Fruit fly (Drosophila melanogaster) whole organism, adult: ENCODE measurements around the gene CG43102.

Experiments used
- CG14711 ChIP-seq: fragments of 200-800 bp; sonication (Bioruptor generic); optimal IDR thresholded peaks from 2 replicates; lab custom pipeline; 2018; ENCODE audit warnings: missing biosample characterization, mild to moderate bottlenecking, missing genetic modification characterization, moderate library complexity
- CG1620 ChIP-seq: fragments of 200-800 bp; sonication (Bioruptor generic); optimal IDR thresholded peaks from 2 replicates; lab custom pipeline; 2016; ENCODE audit warnings: missing biosample characterization, missing genetic modification characterization
- Clk ChIP-seq: fragments of 200-800 bp; sonication (Bioruptor generic); optimal IDR thresholded peaks from 2 replicates; lab custom pipeline; 2017; ENCODE audit warnings: missing biosample characterization, missing genetic modification characterization
- Hr96 ChIP-seq: fragments of 200-800 bp; sonication (Bioruptor generic); optimal IDR thresholded peaks from 2 replicates; lab custom pipeline; 2016; ENCODE audit warnings: missing biosample characterization, missing genetic modification characterization
- Mnt ChIP-seq: fragments of 200-800 bp; sonication (Bioruptor generic); optimal IDR thresholded peaks from 2 replicates; lab custom pipeline; 2016; ENCODE audit warnings: missing biosample characterization, mild to moderate bottlenecking, missing genetic modification characterization
- bab1 ChIP-seq: fragments of 200-800 bp; sonication (Bioruptor generic); optimal IDR thresholded peaks from 3 replicates; lab custom pipeline; 2019; ENCODE audit warnings: missing biosample characterization, mild to moderate bottlenecking, missing genetic modification characterization, moderate library complexity
- cnc ChIP-seq, 2 experiments: fragments of >200 bp; optimal IDR thresholded peaks; 2 replicates each; lab custom pipeline; 2017
- kay ChIP-seq: fragments of 200-800 bp; sonication (Bioruptor generic); peaks from one replicate; lab custom pipeline; 2016; ENCODE audit warnings: missing biosample characterization, missing genetic modification characterization, borderline replicate concordance
- tj ChIP-seq: fragments of 200-800 bp; sonication (Bioruptor generic); optimal IDR thresholded peaks from 3 replicates; lab custom pipeline; 2017; ENCODE audit warnings: missing biosample characterization, mild to moderate bottlenecking, missing genetic modification characterization, moderate library complexity

DNA sequence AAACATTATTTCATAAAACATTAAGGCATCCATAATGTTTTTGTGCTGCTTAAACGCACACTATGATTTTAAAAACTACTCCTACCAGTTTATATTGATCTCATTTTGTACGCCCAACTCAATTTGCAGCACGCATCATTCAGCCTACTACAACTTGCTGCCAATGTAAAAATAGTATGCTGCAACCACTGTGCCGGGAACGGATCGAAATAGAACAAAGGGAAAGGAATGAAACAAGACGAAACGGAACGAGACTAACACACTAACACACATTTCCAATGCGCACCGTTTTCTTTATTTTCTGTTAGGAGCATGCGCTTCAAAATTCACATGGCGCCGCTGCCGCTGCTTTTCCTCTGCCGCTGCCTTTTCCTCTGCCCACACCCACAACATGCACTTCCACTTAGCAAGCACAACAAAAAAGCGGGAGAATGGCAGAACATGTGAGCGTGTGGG lies 17.3 kb downstream of the CG43102 start:
- no peak for TF ChIP-seq cnc (optimal IDR thresholded peaks at IDR 0.05; lab: Kevin White, UChicago)
- no peak for TF ChIP-seq tj
- no peak for TF ChIP-seq bab1 (GFP tag; lab: Kevin White, UChicago)
- TF ChIP-seq CG14711 (tag; lab: Kevin White, UChicago): no peak
- no peak for TF ChIP-seq kay (GFP tag; lab: Kevin White, UChicago)
- no peak for TF ChIP-seq Mnt
- no peak for TF ChIP-seq CG1620 (GFP tag; lab: Kevin White, UChicago)
- no peak for TF ChIP-seq Hr96 (GFP tag; lab: Kevin White, UChicago)
- TF ChIP-seq Clk (GFP tag; lab: Kevin White, UChicago): no peak
